Fruit fly (Drosophila melanogaster): ENCODE measurements around the gene CG14671.

CG14671 gene

DNA sequence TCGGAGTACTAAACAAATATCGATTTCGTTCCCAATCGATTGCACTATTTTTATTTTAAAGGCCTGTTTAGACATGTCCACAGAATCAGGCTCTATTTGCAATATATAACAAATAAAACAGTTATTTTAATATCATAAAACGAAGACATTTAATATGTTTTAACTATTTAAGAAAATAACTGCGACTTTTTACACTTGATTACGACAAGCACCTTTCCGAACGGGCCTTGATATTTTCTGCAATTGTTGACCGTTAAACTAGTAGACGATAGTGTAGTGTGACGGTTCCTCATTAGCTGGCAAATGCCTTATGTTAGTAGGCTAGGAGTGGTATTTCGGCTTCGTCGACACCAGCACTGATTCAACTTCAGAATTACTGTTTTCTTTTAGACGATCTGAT lies 4.0 kb upstream of the CG14671 start, which contains the start of the genes CG2931 and Rheb (continued):
- TF ChIP-seq CG6765 (GFP tag; optimal IDR thresholded peaks at IDR 0.05), result peak; percentile 33
- no peak for TF ChIP-seq CG12236 (GFP tag; optimal IDR thresholded peaks at IDR 0.05)
- TF ChIP-seq CG3726 (GFP tag; IDR thresholded peaks at IDR 0.05), result no peak
- peak; percentile 71 for TF ChIP-seq CG12155 (GFP tag; optimal IDR thresholded peaks at IDR 0.05)
- TF ChIP-seq Aef1 (GFP tag; IDR thresholded peaks at IDR 0.05), result peak; percentile 65; the same call in 2 of the 3 replicates
- no peak for TF ChIP-seq da (GFP tag; optimal IDR thresholded peaks at IDR 0.05)
- peak; percentile 53 for TF ChIP-seq Dip3 (GFP tag; optimal IDR thresholded peaks at IDR 0.05)
- peak; percentile 69 for TF ChIP-seq NfI (GFP tag; optimal IDR thresholded peaks at IDR 0.05)
- TF ChIP-seq CG14441 (GFP tag; IDR thresholded peaks at IDR 0.05), result peak; percentile 79
- TF ChIP-seq ERR (GFP tag; optimal IDR thresholded peaks at IDR 0.05), result peak; percentile 24
- TF ChIP-seq CG18262 (tag; optimal IDR thresholded peaks at IDR 0.05), result peak; percentile 57
- no peak for TF ChIP-seq NC2α (GFP tag; optimal IDR thresholded peaks at IDR 0.05)
- peak; percentile 45; the same call in 1 of the 2 replicates for TF ChIP-seq al (GFP tag; IDR thresholded peaks at IDR 0.05)
- 0 out of 3 replicates have a peak, but pooled peaks have one; percentile 28 for TF ChIP-seq CG11456 (GFP tag; IDR thresholded peaks at IDR 0.05)
- 0 out of 2 replicates have a peak, but pooled peaks have one; percentile 57 for TF ChIP-seq ttk (GFP tag; IDR thresholded peaks at IDR 0.05)
- TF ChIP-seq ac (GFP tag; optimal IDR thresholded peaks at IDR 0.05), result no peak
- peak; percentile 13 for TF ChIP-seq Hand (GFP tag; optimal IDR thresholded peaks at IDR 0.05)
- TF ChIP-seq Nf-YA (GFP tag; IDR thresholded peaks at IDR 0.05), result no peak
- no peak for TF ChIP-seq Jarid2 (GFP tag; optimal IDR thresholded peaks at IDR 0.05)
- TF ChIP-seq Scr (GFP tag; IDR thresholded peaks at IDR 0.05; ENCODE audit: partially characterized antibody), result peak; percentile 85
- peak; percentile 53 to 63 for TF ChIP-seq Hr51 (GFP tag; optimal IDR thresholded peaks at IDR 0.05)
- TF ChIP-seq CG3838 (GFP tag; optimal IDR thresholded peaks at IDR 0.05), result no peak
- TF ChIP-seq CG17385 (GFP tag; optimal IDR thresholded peaks at IDR 0.05), result peak; percentile 45
- TF ChIP-seq CG18764 (GFP tag; optimal IDR thresholded peaks at IDR 0.05), result peak; percentile 62
- peak; percentile 27 for TF ChIP-seq CTCF (GFP tag; optimal IDR thresholded peaks at IDR 0.05)
- TF ChIP-seq CG32532 (GFP tag; IDR thresholded peaks at IDR 0.05), result peak; percentile 71
- TF ChIP-seq tx (GFP tag; optimal IDR thresholded peaks at IDR 0.05), result peak; percentile 32
- no peak for TF ChIP-seq ato (GFP tag; IDR thresholded peaks at IDR 0.05; ENCODE audit: partially characterized antibody)
- TF ChIP-seq CG15479 (GFP tag; optimal IDR thresholded peaks at IDR 0.05), result peak; percentile 51
- no peak for TF ChIP-seq disco-r (GFP tag; optimal IDR thresholded peaks at IDR 0.05)
- no peak for TF ChIP-seq gsb (GFP tag; IDR thresholded peaks at IDR 0.05)
- TF ChIP-seq dysf (GFP tag; IDR thresholded peaks at IDR 0.05), result peak; percentile 72
- TF ChIP-seq Pdp1 (GFP tag; optimal IDR thresholded peaks at IDR 0.05), result peak; percentile 44 to 67
- TF ChIP-seq nmo (GFP tag; optimal IDR thresholded peaks at IDR 0.05), result peak; percentile 84
- peak; percentile 30 for TF ChIP-seq CG16863 (GFP tag; optimal IDR thresholded peaks at IDR 0.05)
- no peak for TF ChIP-seq gce (GFP tag; IDR thresholded peaks at IDR 0.05)
- no peak for TF ChIP-seq CG17912 (GFP tag; optimal IDR thresholded peaks at IDR 0.05)
- TF ChIP-seq knrl (GFP tag; IDR thresholded peaks at IDR 0.05; ENCODE audit: partially characterized antibody), result peak; percentile 84
- peak; percentile 63 for TF ChIP-seq Dref (GFP tag; IDR thresholded peaks at IDR 0.05)
- TF ChIP-seq PHDP (tag; optimal IDR thresholded peaks at IDR 0.05), result peak; percentile 75
- TF ChIP-seq CG17612 (GFP tag; IDR thresholded peaks at IDR 0.05), result no peak
- TF ChIP-seq Dad (GFP tag; optimal IDR thresholded peaks at IDR 0.05), result peak; percentile 43
- no peak for TF ChIP-seq HmgD (GFP tag; optimal IDR thresholded peaks at IDR 0.05)
- TF ChIP-seq CG12104 (GFP tag; optimal IDR thresholded peaks at IDR 0.05), result no peak
- TF ChIP-seq br (optimal IDR thresholded peaks at IDR 0.05), result no peak
- TF ChIP-seq gro (GFP tag; optimal IDR thresholded peaks at IDR 0.05), result peak; percentile 44
- no peak for TF ChIP-seq Dfd (GFP tag; optimal IDR thresholded peaks at IDR 0.05)
- TF ChIP-seq croc (GFP tag; conservative IDR thresholded peaks at IDR 0.05), result peak; percentile 30; the same call in 1 of the 3 replicates
- peak; percentile 41 for TF ChIP-seq MESR4 (GFP tag; optimal IDR thresholded peaks at IDR 0.05)
- TF ChIP-seq TFAM (GFP tag; optimal IDR thresholded peaks at IDR 0.05), result no peak
- peak; percentile 69 for TF ChIP-seq CG17186 (GFP tag; optimal IDR thresholded peaks at IDR 0.05)
- TF ChIP-seq bigmax (GFP tag; optimal IDR thresholded peaks at IDR 0.05), result no peak
